Fruit fly (Drosophila melanogaster): ENCODE results near the gene Gtpx.

Gtpx gene

dm6 chr3L:3308676-3309613 lies 17.1 kb upstream of the Gtpx start (continued):
- TF ChIP-seq seq (GFP tag; IDR thresholded peaks at IDR 0.05) (0 out of 2 replicates have a peak, but pooled peaks have one; percentile 8), CG1233 (GFP tag; optimal IDR thresholded peaks at IDR 0.05) (no peak), run (tag; optimal IDR thresholded peaks at IDR 0.05) (no peak), CG34376 (GFP tag; optimal IDR thresholded peaks at IDR 0.05) (peak; percentile 56), CG7987 (GFP tag; optimal IDR thresholded peaks at IDR 0.05) (no peak), vnd (GFP tag; IDR thresholded peaks at IDR 0.05; ENCODE audit: partially characterized antibody) (0 out of 3 replicates have a peak, but pooled peaks have one; percentile 23), TFAM (GFP tag; optimal IDR thresholded peaks at IDR 0.05) (no peak), CG13123 (GFP tag; optimal IDR thresholded peaks at IDR 0.05) (no peak), cad (GFP tag; optimal IDR thresholded peaks at IDR 0.05) (no peak), slbo (GFP tag; IDR thresholded peaks at IDR 0.05) (no peak), CG15479 (GFP tag; optimal IDR thresholded peaks at IDR 0.05) (peak; percentile 91), wor (GFP tag; IDR thresholded peaks at IDR 0.05) (no peak), pnt (GFP tag; optimal IDR thresholded peaks at IDR 0.05) (no peak), CG17328 (GFP tag; IDR thresholded peaks at IDR 0.05) (no peak), CG11398 (GFP tag; optimal IDR thresholded peaks at IDR 0.05) (no peak), CG7786 (GFP tag; optimal IDR thresholded peaks at IDR 0.05) (no peak), CG8944 (GFP tag; optimal IDR thresholded peaks at IDR 0.05) (no peak), Max (GFP tag; optimal IDR thresholded peaks at IDR 0.05) (no peak)

DNA sequence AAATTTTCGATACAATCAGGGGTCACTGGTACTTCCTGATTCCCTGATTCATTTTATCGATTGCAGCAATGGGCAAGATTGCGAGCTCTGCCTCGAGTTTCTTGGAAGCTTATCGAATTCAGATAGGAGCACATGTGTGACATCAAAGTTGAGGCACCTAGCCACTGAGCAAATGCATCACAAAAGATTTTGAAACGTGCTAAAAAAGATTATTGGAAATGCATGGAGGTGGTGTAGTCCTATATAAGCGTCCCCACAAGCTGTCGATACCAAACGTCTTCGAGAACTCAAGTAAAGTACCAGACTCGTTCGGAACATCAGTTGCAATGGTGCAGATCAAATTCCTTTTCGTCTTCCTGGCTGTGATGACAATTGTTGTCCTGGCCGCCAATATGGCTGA lies 12.0 kb upstream of the Gtpx start, which contains the start of gene Drsl2:
TSS of gene Drsl2 (plus strand) at position 301 of the 400 bp plus-strand sequence.
- TF ChIP-seq Ets65A (GFP tag) (peak; percentile 4), CG4328 (GFP tag; optimal IDR thresholded peaks at IDR 0.05) (no peak)

DNA sequence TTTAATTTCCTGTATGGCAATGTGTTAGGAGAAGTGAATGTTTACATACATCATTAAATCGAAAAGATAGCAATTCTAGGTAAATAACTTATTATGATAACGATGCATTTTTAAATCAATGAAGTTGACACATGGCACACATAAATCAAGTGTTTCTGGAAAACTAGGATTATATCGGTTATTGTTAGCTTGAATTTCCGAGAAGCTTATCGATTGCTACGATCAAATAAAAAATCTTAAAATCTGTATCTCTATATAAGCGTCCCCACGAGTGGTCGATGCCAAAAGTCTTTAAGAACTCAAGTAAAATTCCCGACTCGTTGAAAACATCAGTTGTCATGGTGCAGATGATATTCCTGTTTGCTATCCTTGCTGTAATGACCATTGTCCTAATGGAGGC lies 11.4 kb upstream of the Gtpx start, which contains the start of gene Drsl3:
TSS of gene Drsl3 (plus strand) at position 301 of the 400 bp plus-strand sequence.
- 0 out of 2 replicates have a peak, but pooled peaks have one; percentile 10 for TF ChIP-seq wdn (GFP tag; IDR thresholded peaks at IDR 0.05)
- TF ChIP-seq mam (GFP tag; optimal IDR thresholded peaks at IDR 0.05): no peak

dm6 chr3L:3315288-3315687 lies 10.8 kb upstream of the Gtpx start, which contains the start of gene Drsl4:
Gene Drsl4, plus strand, starts transcription at chr3L:3315620.
- TF ChIP-seq BEAF-32 (GFP tag; optimal IDR thresholded peaks at IDR 0.05): no peak
- peak; percentile 37 for TF ChIP-seq Sry-β (GFP tag; optimal IDR thresholded peaks at IDR 0.05)
- no peak for TF ChIP-seq ind (GFP tag; optimal IDR thresholded peaks at IDR 0.05)
- peak; percentile 0 for TF ChIP-seq sens (GFP tag)
- TF ChIP-seq MBD-R2 (GFP tag; IDR thresholded peaks at IDR 0.05): no peak
- TF ChIP-seq CG9797 (GFP tag; optimal IDR thresholded peaks at IDR 0.05): no peak
- TF ChIP-seq CG6813 (GFP tag; optimal IDR thresholded peaks at IDR 0.05): no peak
- no peak for TF ChIP-seq CG13123 (GFP tag; optimal IDR thresholded peaks at IDR 0.05)
- TF ChIP-seq sisA (GFP tag; IDR thresholded peaks at IDR 0.05): no peak
- no peak for TF ChIP-seq crc (GFP tag; optimal IDR thresholded peaks at IDR 0.05)
- no peak for TF ChIP-seq fd102C (GFP tag; optimal IDR thresholded peaks at IDR 0.05)
- TF ChIP-seq CG34224 (GFP tag; IDR thresholded peaks at IDR 0.05; ENCODE audit: partially characterized antibody): no peak
- no peak for TF ChIP-seq CG11723 (GFP tag; optimal IDR thresholded peaks at IDR 0.05)
- no peak for TF ChIP-seq CG6854 (GFP tag; optimal IDR thresholded peaks at IDR 0.05)
- TF ChIP-seq gcm2 (GFP tag; optimal IDR thresholded peaks at IDR 0.05): no peak
- no peak for TF ChIP-seq jumu (GFP tag; optimal IDR thresholded peaks at IDR 0.05)
- TF ChIP-seq CG18476 (GFP tag; optimal IDR thresholded peaks at IDR 0.05): no peak
- TF ChIP-seq vvl (GFP tag; IDR thresholded peaks at IDR 0.05): peak; percentile 82; the same call in 1 of the 2 replicates
